Worm (Caenorhabditis elegans) whole organism, L3 larva: ENCODE measurements around the gene col-3.

ENCODE experiments used
- ZK546.5 ChIP-seq: sonication (generic microtip); optimal IDR thresholded peaks from 2 replicates; lab custom pipeline; 2017; ENCODE audit warnings: missing biosample characterization, missing genetic modification characterization
- ama-1 ChIP-seq: fragments of 150-350 bp; optimal IDR thresholded peaks from 2 replicates; lab custom pipeline; 2018
- ceh-82 ChIP-seq: fragments of 150-350 bp; optimal IDR thresholded peaks from 2 replicates; lab custom pipeline; 2014; ENCODE audit warnings: missing biosample characterization, missing genetic modification characterization
- ceh-9 ChIP-seq: sonication (generic microtip); optimal IDR thresholded peaks from 2 replicates; lab custom pipeline; 2018; ENCODE audit warnings: missing biosample characterization, missing genetic modification characterization
- daf-12 ChIP-seq: fragments of 150-350 bp; optimal IDR thresholded peaks from 2 replicates; lab custom pipeline; 2014; ENCODE audit warnings: missing biosample characterization, missing genetic modification reagents, missing genetic modification characterization
- egl-5 ChIP-seq: fragments of 150-350 bp; optimal IDR thresholded peaks from 2 replicates; lab custom pipeline; 2017; ENCODE audit warnings: missing biosample characterization, missing genetic modification reagents, missing genetic modification characterization, inconsistent platforms
- elt-1 ChIP-seq: fragments of 150-350 bp; optimal IDR thresholded peaks from 2 replicates; lab custom pipeline; 2014; ENCODE audit warnings: missing biosample characterization, missing genetic modification characterization
- elt-2 ChIP-seq: sonication (generic microtip); optimal IDR thresholded peaks from 2 replicates; lab custom pipeline; 2016; ENCODE audit warnings: missing genetic modification reagents, mild to moderate bottlenecking, missing genetic modification characterization, missing compliant biosample characterization
- eor-1 ChIP-seq, 2 experiments: fragments of 150-350 bp; optimal IDR thresholded peaks; 2 replicates each; lab custom pipeline; 2014 to 2018; ENCODE audit warnings: missing biosample characterization in 2 of 2, missing genetic modification characterization in 2 of 2
- fkh-2 ChIP-seq: fragments of 150-350 bp; optimal IDR thresholded peaks from 2 replicates; lab custom pipeline; 2014; ENCODE audit warnings: missing biosample characterization, missing genetic modification reagents, missing genetic modification characterization
- fos-1 ChIP-seq: fragments of 150-350 bp; optimal IDR thresholded peaks from 2 replicates; lab custom pipeline; 2014; ENCODE audit warnings: missing biosample characterization, missing genetic modification characterization
- hmg-11 ChIP-seq: sonication (generic microtip); optimal IDR thresholded peaks from 2 replicates; lab custom pipeline; 2016; ENCODE audit warnings: missing genetic modification characterization, missing compliant biosample characterization
- jun-1 ChIP-seq: fragments of 150-350 bp; optimal IDR thresholded peaks from 2 replicates; lab custom pipeline; 2014; ENCODE audit warnings: missing biosample characterization, missing genetic modification reagents, missing genetic modification characterization
- lin-15B ChIP-seq: fragments of 150-350 bp; optimal IDR thresholded peaks from 2 replicates; lab custom pipeline; 2014; ENCODE audit warnings: missing biosample characterization, missing genetic modification characterization
- lin-39 ChIP-seq: fragments of 150-350 bp; optimal IDR thresholded peaks from 2 replicates; lab custom pipeline; 2018; ENCODE audit warnings: missing biosample characterization, missing genetic modification reagents, missing genetic modification characterization
- lsy-12 ChIP-seq: sonication (generic microtip); optimal IDR thresholded peaks from 2 replicates; lab custom pipeline; 2016; ENCODE audit warnings: mild to moderate bottlenecking, missing genetic modification characterization, missing compliant biosample characterization
- mdl-1 ChIP-seq: fragments of 150-350 bp; optimal IDR thresholded peaks from 2 replicates; lab custom pipeline; 2014; ENCODE audit warnings: missing biosample characterization, missing genetic modification characterization
- mml-1 ChIP-seq: fragments of 150-350 bp; sonication (generic microtip); optimal IDR thresholded peaks from 3 replicates; lab custom pipeline; 2014; ENCODE audit warnings: missing biosample characterization, missing genetic modification characterization
- nfya-1 ChIP-seq: sonication (generic microtip); optimal IDR thresholded peaks from 2 replicates; lab custom pipeline; 2017; ENCODE audit warnings: missing genetic modification characterization, mild to moderate bottlenecking, missing compliant biosample characterization, antibody characterized with exemption, moderate library complexity; ENCODE audit not compliant: insufficient read depth
- nhr-11 ChIP-seq: fragments of 150-350 bp; optimal IDR thresholded peaks from 2 replicates; lab custom pipeline; 2014; ENCODE audit warnings: missing biosample characterization, missing genetic modification characterization
- nhr-12 ChIP-seq: fragments of 150-350 bp; optimal IDR thresholded peaks from 2 replicates; lab custom pipeline; 2014; ENCODE audit warnings: missing biosample characterization, missing genetic modification characterization
- nhr-23 ChIP-seq: fragments of 150-350 bp; optimal IDR thresholded peaks from 2 replicates; lab custom pipeline; 2014; ENCODE audit warnings: missing biosample characterization, missing genetic modification reagents, missing genetic modification characterization
- nhr-237 ChIP-seq: fragments of 150-350 bp; optimal IDR thresholded peaks from 2 replicates; lab custom pipeline; 2014; ENCODE audit warnings: missing biosample characterization, missing genetic modification characterization
- nhr-25 ChIP-seq: sonication (generic microtip); optimal IDR thresholded peaks from 2 replicates; lab custom pipeline; 2017; ENCODE audit warnings: missing biosample characterization, missing genetic modification characterization
- nhr-28 ChIP-seq: fragments of 150-350 bp; optimal IDR thresholded peaks from 2 replicates; lab custom pipeline; 2014; ENCODE audit warnings: missing biosample characterization, missing genetic modification characterization
- nhr-43 ChIP-seq: sonication (generic microtip); optimal IDR thresholded peaks from 2 replicates; lab custom pipeline; 2016; ENCODE audit warnings: mild to moderate bottlenecking, missing genetic modification characterization, missing compliant biosample characterization; ENCODE audit not compliant: poor library complexity, severe bottlenecking
- nhr-67 ChIP-seq: fragments of 150-350 bp; optimal IDR thresholded peaks from 2 replicates; lab custom pipeline; 2014; ENCODE audit warnings: missing biosample characterization, missing genetic modification characterization
- nhr-76 ChIP-seq: fragments of 150-350 bp; sonication (generic microtip); optimal IDR thresholded peaks from 5 replicates; lab custom pipeline; 2014; ENCODE audit warnings: missing biosample characterization, missing genetic modification characterization
- nhr-77 ChIP-seq: fragments of 150-350 bp; optimal IDR thresholded peaks from 2 replicates; lab custom pipeline; 2014; ENCODE audit warnings: missing biosample characterization, missing genetic modification characterization
- pha-4 ChIP-seq: fragments of 150-350 bp; optimal IDR thresholded peaks from 2 replicates; lab custom pipeline; 2014; ENCODE audit warnings: missing biosample characterization, missing genetic modification reagents, missing genetic modification characterization
- pqm-1 ChIP-seq: fragments of 150-350 bp; optimal IDR thresholded peaks from 2 replicates; lab custom pipeline; 2017; ENCODE audit warnings: missing biosample characterization, missing genetic modification characterization, inconsistent platforms
- sea-2 ChIP-seq: fragments of 150-350 bp; sonication (generic microtip); optimal IDR thresholded peaks from 4 replicates; lab custom pipeline; 2014; ENCODE audit warnings: missing biosample characterization, missing genetic modification reagents, missing genetic modification characterization
- snpc-4 ChIP-seq: fragments of 150-350 bp; optimal IDR thresholded peaks from 2 replicates; lab custom pipeline; 2014; ENCODE audit warnings: missing biosample characterization, missing genetic modification characterization
- tbx-2 ChIP-seq: sonication (generic microtip); optimal IDR thresholded peaks from 2 replicates; lab custom pipeline; 2016; ENCODE audit warnings: mild to moderate bottlenecking, missing genetic modification characterization, missing compliant biosample characterization
- unc-62 ChIP-seq: fragments of 150-350 bp; sonication (generic microtip); optimal IDR thresholded peaks from 4 replicates; lab custom pipeline; 2014; ENCODE audit warnings: missing biosample characterization, missing genetic modification reagents, missing genetic modification characterization
- zag-1 ChIP-seq: fragments of 150-350 bp; optimal IDR thresholded peaks from 2 replicates; lab custom pipeline; 2014; ENCODE audit warnings: missing biosample characterization, missing genetic modification characterization
- ztf-11 ChIP-seq: fragments of 150-350 bp; optimal IDR thresholded peaks from 2 replicates; lab custom pipeline; 2014; ENCODE audit warnings: missing biosample characterization, missing genetic modification characterization
- ztf-4 ChIP-seq: fragments of 150-350 bp; optimal IDR thresholded peaks from 2 replicates; lab custom pipeline; 2014; ENCODE audit warnings: missing biosample characterization, missing genetic modification characterization

The col-3 gene

ce11 chrIV:8816617-8817016, 8.0 kb upstream of the col-3 start:
- TF ChIP-seq ama-1 (lab: Kevin White, UChicago): no peak
- TF ChIP-seq nhr-25 (tag; lab: Kevin White, UChicago): no peak
- no peak for TF ChIP-seq ztf-11 (tag; lab: Kevin White, UChicago)
- TF ChIP-seq unc-62 (GFP tag; lab: Kevin White, UChicago): no peak
- no peak for TF ChIP-seq zag-1
- no peak for TF ChIP-seq elt-2
- no peak for TF ChIP-seq nhr-77
- no peak for TF ChIP-seq eor-1 (tag; optimal IDR thresholded peaks at IDR 0.05; lab: Kevin White, UChicago)
- no peak for TF ChIP-seq lin-39
- TF ChIP-seq nhr-67 (tag; lab: Kevin White, UChicago): no peak
- no peak for TF ChIP-seq lin-15B
- no peak for TF ChIP-seq nhr-23
- TF ChIP-seq lsy-12 (tag; lab: Kevin White, UChicago): no peak
- no peak for TF ChIP-seq ceh-82 (tag; lab: Kevin White, UChicago)
- no peak for TF ChIP-seq snpc-4 (tag; lab: Kevin White, UChicago)
- no peak for TF ChIP-seq tbx-2
- no peak for TF ChIP-seq ztf-4 (tag; lab: Kevin White, UChicago)
- TF ChIP-seq jun-1 (tag; lab: Kevin White, UChicago): no peak
- TF ChIP-seq egl-5: no peak

- no peak for TF ChIP-seq sea-2
- TF ChIP-seq nfya-1 (tag; lab: Kevin White, UChicago): no peak
- TF ChIP-seq mdl-1: no peak
- no peak for TF ChIP-seq nhr-23
- TF ChIP-seq daf-12 (tag; lab: Kevin White, UChicago): no peak
- no peak for TF ChIP-seq ama-1 (lab: Kevin White, UChicago)
- no peak for TF ChIP-seq nhr-12 (tag; lab: Kevin White, UChicago)
- no peak for TF ChIP-seq nhr-77
- no peak for TF ChIP-seq hmg-11 (tag; lab: Kevin White, UChicago)
- TF ChIP-seq tbx-2: no peak
- no peak for TF ChIP-seq ZK546.5
- TF ChIP-seq fkh-2: no peak
- TF ChIP-seq, all 47 proteins: peak for 0
Observed at ce11 chrIV:8817639-8818038, 6.9 kb upstream of the col-3 start, which contains the start of gene T28C6.10. T28C6.10 (plus strand) TSS chrIV:8817939.

ce11 chrIV:8819471-8819870, 5.1 kb upstream of the col-3 start:
- TF ChIP-seq hmg-11 (tag; lab: Kevin White, UChicago) (no peak), zag-1 (no peak), lsy-12 (tag; lab: Kevin White, UChicago) (no peak), nhr-11 (tag; lab: Kevin White, UChicago) (no peak), mml-1 (tag; lab: Kevin White, UChicago) (no peak), mdl-1 (no peak), snpc-4 (tag; lab: Kevin White, UChicago) (no peak)
- TF ChIP-seq, all 47 proteins: peak for 0

- TF ChIP-seq nhr-43 (tag; lab: Kevin White, UChicago) (no peak), egl-5 (no peak), fos-1 (tag; lab: Kevin White, UChicago) (no peak), nhr-237 (tag; lab: Kevin White, UChicago) (no peak), ZK546.5 (no peak)
Observed at ce11 chrIV:8820041-8820440, 4.5 kb upstream of the col-3 start, which contains the start of gene T28C6.3. T28C6.3 (plus strand) TSS chrIV:8820341.

- TF ChIP-seq nhr-28 (tag; lab: Kevin White, UChicago) (no peak), elt-2 (no peak), lin-15B (no peak), hmg-11 (tag; lab: Kevin White, UChicago) (no peak), elt-1 (tag; lab: Kevin White, UChicago) (no peak), lin-39 (no peak), pha-4 (tag; lab: Kevin White, UChicago) (no peak), ztf-4 (tag; lab: Kevin White, UChicago) (no peak), lsy-12 (tag; lab: Kevin White, UChicago) (no peak), ZK546.5 (no peak), nhr-76 (tag; lab: Kevin White, UChicago) (no peak), ztf-11 (tag; lab: Kevin White, UChicago) (no peak), pqm-1 (tag; lab: Kevin White, UChicago) (no peak), ceh-9 (tag; lab: Kevin White, UChicago) (no peak)
- TF ChIP-seq, all 47 proteins: peak for 0
Observed at ce11 chrIV:8821147-8821546, 3.4 kb upstream of the col-3 start, which contains the start of gene T28C6.5. T28C6.5 (plus strand) TSS chrIV:8821447.
